Worm (Caenorhabditis elegans) whole organism, L4 larva: ENCODE results near the gene mnk-1.
A peak's percentile ranks its signal among the peaks of the same experiment; 100 is the strongest.

ENCODE experiments used
- F26F4.8 ChIP-seq: fragments of 200-800 bp; sonication (Bioruptor generic); conservative IDR thresholded peaks from 2 replicates; pipeline ENCODE4 v1.3.6; 2022; ENCODE audit warnings: missing genetic modification characterization, missing compliant biosample characterization
- F49E8.2 ChIP-seq: sonication (generic microtip); optimal IDR thresholded peaks from 2 replicates; lab custom pipeline; 2016; ENCODE audit warnings: missing compliant biosample characterization, mild to moderate bottlenecking, missing genetic modification characterization, borderline replicate concordance
- T20F7.1 ChIP-seq: fragments of 200-800 bp; sonication (Bioruptor generic); optimal IDR thresholded peaks from 2 replicates; lab custom pipeline; 2018; ENCODE audit warnings: mild to moderate bottlenecking, missing genetic modification characterization, missing compliant biosample characterization
- Y5F2A.4 ChIP-seq: fragments of 200-800 bp; sonication (Bioruptor generic); optimal IDR thresholded peaks from 2 replicates; lab custom pipeline; 2018; ENCODE audit warnings: mild to moderate bottlenecking, missing genetic modification characterization, missing compliant biosample characterization
- ZK546.5 ChIP-seq, 2 experiments: sonication (generic microtip); optimal IDR thresholded peaks; 2 replicates each; lab custom pipeline; 2017; ENCODE audit warnings: missing biosample characterization in 2 of 2, missing genetic modification characterization in 2 of 2
- aha-1 ChIP-seq: fragments of 150-350 bp; peaks from one replicate; lab custom pipeline; 2014; ENCODE audit warnings: missing biosample characterization, missing genetic modification characterization
- aly-2 ChIP-seq: sonication (generic microtip); optimal IDR thresholded peaks from 2 replicates; lab custom pipeline; 2018; ENCODE audit warnings: missing biosample characterization, missing genetic modification characterization
- ceh-20 ChIP-seq: fragments of 200-800 bp; sonication (Bioruptor generic); IDR thresholded peaks from 2 replicates; pipeline ENCODE4 v1.3.6; 2022; ENCODE audit warnings: missing genetic modification reagents, missing genetic modification characterization, missing compliant biosample characterization
- ces-1 ChIP-seq: fragments of 150-350 bp; sonication (generic microtip); optimal IDR thresholded peaks from 4 replicates; lab custom pipeline; 2014; ENCODE audit warnings: missing biosample characterization, missing genetic modification reagents, missing genetic modification characterization
- cey-2 ChIP-seq: sonication (generic microtip); optimal IDR thresholded peaks from 3 replicates; lab custom pipeline; 2017; ENCODE audit warnings: missing genetic modification characterization, mild to moderate bottlenecking, missing compliant biosample characterization, antibody characterized with exemption, borderline replicate concordance; ENCODE audit not compliant: insufficient read depth
- daf-12 ChIP-seq: fragments of 150-350 bp; optimal IDR thresholded peaks from 2 replicates; lab custom pipeline; 2014; ENCODE audit warnings: missing biosample characterization, missing genetic modification reagents, missing genetic modification characterization
- daf-16 ChIP-seq, 3 experiments: sonication (generic microtip); optimal IDR thresholded peaks; 2 replicates each; lab custom pipeline; 2016 to 2017; ENCODE audit warnings: missing genetic modification characterization in 3 of 3, missing genetic modification reagents in 3 of 3, mild to moderate bottlenecking in 2 of 3, missing compliant biosample characterization in 2 of 3, missing biosample characterization in 1 of 3, moderate library complexity in 1 of 3
- dmd-9 ChIP-seq: fragments of 200-800 bp; sonication (Bioruptor generic); IDR thresholded peaks from 2 replicates; pipeline ENCODE4 v1.3.6; 2022; ENCODE audit warnings: missing genetic modification reagents, missing genetic modification characterization, missing compliant biosample characterization
- dpl-1 ChIP-seq: fragments of 150-350 bp; optimal IDR thresholded peaks from 2 replicates; lab custom pipeline; 2014; ENCODE audit warnings: missing biosample characterization, missing genetic modification reagents, missing genetic modification characterization
- duxl-1 ChIP-seq: sonication (generic microtip); optimal IDR thresholded peaks from 2 replicates; lab custom pipeline; 2016; ENCODE audit warnings: mild to moderate bottlenecking, missing genetic modification characterization, moderate library complexity, missing compliant biosample characterization; ENCODE audit not compliant: poor library complexity
- dve-1 ChIP-seq: sonication (generic microtip); optimal IDR thresholded peaks from 2 replicates; lab custom pipeline; 2017; ENCODE audit warnings: antibody characterized with exemption, mild to moderate bottlenecking, missing genetic modification characterization, missing compliant biosample characterization; ENCODE audit not compliant: insufficient read depth
- egl-43 ChIP-seq: fragments of 200-800 bp; sonication (Bioruptor generic); IDR thresholded peaks from 2 replicates; pipeline ENCODE4 v1.3.6; 2022; ENCODE audit warnings: missing genetic modification reagents, missing genetic modification characterization, missing compliant biosample characterization
- fos-1 ChIP-seq: fragments of 150-350 bp; optimal IDR thresholded peaks from 2 replicates; lab custom pipeline; 2014; ENCODE audit warnings: missing biosample characterization, missing genetic modification characterization
- hif-1 ChIP-seq, 2 experiments: sonication (generic microtip); optimal IDR thresholded peaks; 2 replicates each; lab custom pipeline; 2016 to 2017; ENCODE audit warnings: missing compliant biosample characterization in 2 of 2, missing genetic modification characterization in 2 of 2, missing genetic modification reagents in 2 of 2, missing genotype in 2 of 2, mild to moderate bottlenecking in 1 of 2
- hlh-11 ChIP-seq: fragments of 200-800 bp; sonication (Bioruptor generic); optimal IDR thresholded peaks from 2 replicates; lab custom pipeline; 2018; ENCODE audit warnings: mild to moderate bottlenecking, missing genetic modification characterization, missing compliant biosample characterization
- jun-1 ChIP-seq: fragments of 150-350 bp; optimal IDR thresholded peaks from 2 replicates; lab custom pipeline; 2014; ENCODE audit warnings: missing biosample characterization, missing genetic modification reagents, missing genetic modification characterization
- lin-1 ChIP-seq: fragments of 200-800 bp; sonication (Bioruptor generic); IDR thresholded peaks from 2 replicates; pipeline ENCODE4 v1.3.6; 2022; ENCODE audit warnings: missing genetic modification reagents, missing genetic modification characterization, missing compliant biosample characterization
- lin-13 ChIP-seq: fragments of 150-350 bp; optimal IDR thresholded peaks from 2 replicates; lab custom pipeline; 2014; ENCODE audit warnings: missing biosample characterization, missing genetic modification reagents, missing genetic modification characterization
- lin-38 ChIP-seq: fragments of 200-800 bp; sonication (Bioruptor generic); IDR thresholded peaks from 2 replicates; pipeline ENCODE4 v1.3.6; 2022; ENCODE audit warnings: missing genetic modification reagents, missing genetic modification characterization, missing compliant biosample characterization
- lir-3 ChIP-seq: sonication (generic microtip); optimal IDR thresholded peaks from 2 replicates; lab custom pipeline; 2016; ENCODE audit warnings: mild to moderate bottlenecking, missing genetic modification characterization, missing compliant biosample characterization
- madf-9 ChIP-seq: fragments of 200-800 bp; sonication (Bioruptor generic); conservative IDR thresholded peaks from 2 replicates; pipeline ENCODE4 v1.3.6; 2022; ENCODE audit warnings: missing genetic modification reagents, missing genetic modification characterization, missing compliant biosample characterization
- mdt-29 ChIP-seq: fragments of 200-800 bp; sonication (Bioruptor generic); IDR thresholded peaks from 2 replicates; pipeline ENCODE4 v1.3.6; 2022; ENCODE audit warnings: missing genetic modification reagents, missing genetic modification characterization, missing compliant biosample characterization
- mxl-2 ChIP-seq: fragments of 200-800 bp; sonication (Bioruptor generic); conservative IDR thresholded peaks from 2 replicates; pipeline ENCODE4 v1.3.6; 2022; ENCODE audit warnings: missing genetic modification reagents, missing genetic modification characterization, missing compliant biosample characterization
- nhr-11 ChIP-seq: fragments of 150-350 bp; optimal IDR thresholded peaks from 2 replicates; lab custom pipeline; 2014; ENCODE audit warnings: missing biosample characterization, missing genetic modification characterization
- nhr-237 ChIP-seq: sonication (generic microtip); optimal IDR thresholded peaks from 2 replicates; lab custom pipeline; 2017; ENCODE audit warnings: missing biosample characterization, missing genetic modification characterization
- nhr-28 ChIP-seq: fragments of 150-350 bp; optimal IDR thresholded peaks from 2 replicates; lab custom pipeline; 2014; ENCODE audit warnings: missing biosample characterization, missing genetic modification characterization
- nhr-42 ChIP-seq: fragments of 200-800 bp; sonication (Bioruptor generic); IDR thresholded peaks from 2 replicates; pipeline ENCODE4 v1.3.6; 2022; ENCODE audit warnings: missing genetic modification characterization, missing compliant biosample characterization
- pha-4 ChIP-seq, 2 experiments: fragments of 150-350 bp in 1 of 2; fragments of 200-800 bp in 1 of 2; sonication (Bioruptor generic) in 1 of 2; IDR thresholded peaks in 1 of 2; optimal IDR thresholded peaks in 1 of 2; 2 replicates each; pipeline versions ENCODE4 v1.3.6 to Lab custom; 2014 to 2022; ENCODE audit warnings: missing genetic modification characterization in 2 of 2, missing genetic modification reagents in 2 of 2, missing biosample characterization in 1 of 2, missing compliant biosample characterization in 1 of 2
- saeg-2 ChIP-seq: fragments of 200-800 bp; sonication (Bioruptor generic); IDR thresholded peaks from 2 replicates; pipeline ENCODE4 v1.3.6; 2022; ENCODE audit warnings: missing genetic modification reagents, missing genetic modification characterization, missing compliant biosample characterization
- set-16 ChIP-seq: fragments of 200-800 bp; sonication (Bioruptor generic); IDR thresholded peaks from 2 replicates; pipeline ENCODE4 v1.3.6; 2022; ENCODE audit warnings: missing genetic modification reagents, missing genetic modification characterization, missing compliant biosample characterization
- snpc-4 ChIP-seq: fragments of 150-350 bp; optimal IDR thresholded peaks from 2 replicates; lab custom pipeline; 2014; ENCODE audit warnings: missing biosample characterization, missing genetic modification characterization
- tag-97 ChIP-seq: fragments of 200-800 bp; sonication (Bioruptor generic); IDR thresholded peaks from 2 replicates; pipeline ENCODE4 v1.3.6; 2022; ENCODE audit warnings: missing genetic modification characterization, missing compliant biosample characterization
- tra-1 ChIP-seq: fragments of 200-800 bp; sonication (Bioruptor generic); IDR thresholded peaks from 2 replicates; pipeline ENCODE4 v1.3.6; 2022; ENCODE audit warnings: missing genetic modification reagents, missing genetic modification characterization, missing compliant biosample characterization
- unc-130 ChIP-seq: sonication (generic microtip); optimal IDR thresholded peaks from 2 replicates; lab custom pipeline; 2016; ENCODE audit warnings: missing genetic modification reagents, missing genetic modification characterization, missing compliant biosample characterization
- zip-2 ChIP-seq: fragments of 150-350 bp; optimal IDR thresholded peaks from 2 replicates; lab custom pipeline; 2014; ENCODE audit warnings: missing biosample characterization, missing genetic modification characterization
- ztf-11 ChIP-seq: fragments of 150-350 bp; optimal IDR thresholded peaks from 2 replicates; lab custom pipeline; 2014; ENCODE audit warnings: missing biosample characterization, missing genetic modification characterization
- ztf-7 ChIP-seq: fragments of 150-350 bp; optimal IDR thresholded peaks from 2 replicates; lab custom pipeline; 2014; ENCODE audit warnings: missing biosample characterization, missing genetic modification characterization

The mnk-1 gene

DNA sequence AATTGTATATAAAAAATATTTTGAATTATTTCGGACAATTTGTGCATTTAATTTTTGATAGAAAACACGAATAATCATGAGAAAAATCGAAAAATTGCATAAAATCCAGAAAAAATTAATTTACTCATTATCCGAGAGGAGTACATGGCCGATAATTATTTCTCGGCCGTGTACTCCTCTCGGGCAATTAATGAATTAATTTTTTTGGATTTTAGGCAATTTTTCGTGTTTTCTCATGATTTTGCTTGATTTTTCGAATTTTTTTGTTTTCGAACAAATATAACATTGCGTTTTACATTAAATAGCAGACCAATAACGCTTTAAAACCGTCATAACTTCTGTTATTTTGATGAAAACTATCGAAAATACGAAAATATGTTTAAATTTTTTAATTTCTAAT lies 16.9 kb downstream of the mnk-1 start (continued):
- no peak for TF ChIP-seq F26F4.8 (GFP tag; lab: Robert Waterston, UW)
- no peak for TF ChIP-seq ZK546.5 (tag; optimal IDR thresholded peaks at IDR 0.05; lab: Kevin White, UChicago)
- TF ChIP-seq cey-2 (tag; lab: Kevin White, UChicago), result no peak
- peak; percentile 60 for TF ChIP-seq dve-1 (tag; lab: Kevin White, UChicago)
- no peak for TF ChIP-seq mdt-29 (GFP tag; lab: Robert Waterston, UW)
- TF ChIP-seq daf-16 (GFP tag; optimal IDR thresholded peaks at IDR 0.05; lab: Kevin White, UChicago), result no peak
- TF ChIP-seq daf-16 (tag; optimal IDR thresholded peaks at IDR 0.05; lab: Kevin White, UChicago), result no peak
- peak; percentile 63 for TF ChIP-seq lin-38 (GFP tag; lab: Robert Waterston, UW)
- TF ChIP-seq hlh-11 (tag; lab: Kevin White, UChicago), result peak; percentile 43
- no peak for TF ChIP-seq snpc-4 (tag; lab: Kevin White, UChicago)
- no peak for TF ChIP-seq nhr-42 (GFP tag; lab: Robert Waterston, UW)
- TF ChIP-seq duxl-1 (tag; lab: Kevin White, UChicago), result peak; percentile 59
- no peak for TF ChIP-seq aly-2
- TF ChIP-seq ces-1 (GFP tag; lab: Kevin White, UChicago), result no peak
- peak; percentile 45 for TF ChIP-seq nhr-11
- TF ChIP-seq T20F7.1, result no peak
- peak; percentile 66 for TF ChIP-seq tra-1 (GFP tag; lab: Robert Waterston, UW)
- TF ChIP-seq unc-130 (GFP tag; lab: Kevin White, UChicago), result peak; percentile 63
- peak; percentile 61 for TF ChIP-seq aha-1 (tag; lab: Kevin White, UChicago)
- TF ChIP-seq tag-97 (GFP tag; lab: Robert Waterston, UW), result 0 out of 2 replicates have a peak, but pooled peaks have one; percentile 73
- TF ChIP-seq dmd-9 (GFP tag; lab: Robert Waterston, UW), result peak; percentile 88
- TF ChIP-seq dpl-1, result peak; percentile 70
- no peak for TF ChIP-seq lir-3 (tag; lab: Kevin White, UChicago)
- peak; percentile 72 for TF ChIP-seq madf-9 (GFP tag; lab: Robert Waterston, UW)
- no peak for TF ChIP-seq lin-1 (GFP tag; lab: Robert Waterston, UW)

ce11 chrII:10537571-10537970 lies 17.3 kb downstream of the mnk-1 start, which contains the start of gene R166.2:
TSS of gene R166.2 (minus strand) at chrII:10537671.
- TF ChIP-seq set-16 (GFP tag; lab: Robert Waterston, UW), result no peak
- no peak for TF ChIP-seq mxl-2 (GFP tag; lab: Robert Waterston, UW)
- no peak for TF ChIP-seq lin-13 (GFP tag; lab: Kevin White, UChicago)
- TF ChIP-seq ceh-20 (GFP tag; lab: Robert Waterston, UW), result no peak
- TF ChIP-seq ztf-11, result no peak

DNA sequence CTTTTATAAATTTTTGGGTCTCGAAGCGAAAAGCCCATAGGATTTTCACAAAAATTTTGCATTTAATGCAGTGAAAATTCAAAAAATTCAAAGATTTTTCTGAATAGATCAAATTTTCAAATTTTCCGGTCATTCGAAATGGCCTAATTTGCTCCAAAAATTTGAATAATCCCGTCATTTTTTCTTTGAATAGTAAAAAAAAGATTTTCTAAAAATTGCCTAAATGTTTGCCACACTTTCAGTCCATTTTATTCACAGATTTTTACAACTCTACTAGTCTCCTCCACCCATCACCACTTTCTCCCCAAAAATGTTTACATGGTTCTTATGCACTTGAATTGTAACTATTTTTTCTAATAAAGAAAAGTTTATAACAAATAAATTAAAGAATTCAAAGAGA lies 20.9 kb downstream of the mnk-1 start:
- peak; percentile 94 for TF ChIP-seq aha-1 (tag; lab: Kevin White, UChicago)
- TF ChIP-seq ces-1 (GFP tag; lab: Kevin White, UChicago), result no peak

ce11 chrII:10531604-10532003 lies 23.2 kb downstream of the mnk-1 start:
- no peak for TF ChIP-seq Y5F2A.4
- TF ChIP-seq daf-12, result no peak
- no peak for TF ChIP-seq nhr-28 (tag; lab: Kevin White, UChicago)
- no peak for TF ChIP-seq ces-1 (GFP tag; lab: Kevin White, UChicago)
- TF ChIP-seq fos-1, result no peak
- TF ChIP-seq jun-1 (tag; lab: Kevin White, UChicago), result no peak
- TF ChIP-seq set-16 (GFP tag; lab: Robert Waterston, UW), result peak; percentile 74
- TF ChIP-seq nhr-11, result no peak
- TF ChIP-seq pha-4 (GFP tag; IDR thresholded peaks at IDR 0.05; lab: Robert Waterston, UW), result no peak
- TF ChIP-seq pha-4 (tag; optimal IDR thresholded peaks at IDR 0.05; lab: Kevin White, UChicago), result no peak
- no peak for TF ChIP-seq nhr-237 (tag; lab: Kevin White, UChicago)
- no peak for TF ChIP-seq hif-1 (tag; optimal IDR thresholded peaks at IDR 0.05; lab: Kevin White, UChicago)
- no peak for TF ChIP-seq saeg-2 (GFP tag; lab: Robert Waterston, UW)
- TF ChIP-seq zip-2, result no peak
- TF ChIP-seq egl-43 (GFP tag; lab: Robert Waterston, UW), result 0 out of 2 replicates have a peak, but pooled peaks have one; percentile 30
- no peak for TF ChIP-seq ztf-7 (tag; lab: Kevin White, UChicago)
- TF ChIP-seq tra-1 (GFP tag; lab: Robert Waterston, UW), result no peak
- TF ChIP-seq F49E8.2 (tag; lab: Kevin White, UChicago), result no peak
